Worm (Caenorhabditis elegans): ENCODE results near the gene mct-4.

- no peak for TF ChIP-seq elt-3 (tag; optimal IDR thresholded peaks at IDR 0.05)
- TF ChIP-seq lin-13 (GFP tag; optimal IDR thresholded peaks at IDR 0.05): no peak
- TF ChIP-seq ama-1 (optimal IDR thresholded peaks at IDR 0.05): no peak
- no peak for TF ChIP-seq mep-1 (tag; optimal IDR thresholded peaks at IDR 0.05)
- no peak for TF ChIP-seq ces-1 (GFP tag; optimal IDR thresholded peaks at IDR 0.05)
- no peak for TF ChIP-seq swsn-7 (tag; optimal IDR thresholded peaks at IDR 0.05)
- TF ChIP-seq unc-62 (GFP tag; optimal IDR thresholded peaks at IDR 0.05): no peak
- no peak for TF ChIP-seq fkh-4 (tag; optimal IDR thresholded peaks at IDR 0.05; ENCODE audit: borderline replicate concordance)
- no peak for TF ChIP-seq ztf-4 (tag; optimal IDR thresholded peaks at IDR 0.05)
- TF ChIP-seq vab-15 (tag; optimal IDR thresholded peaks at IDR 0.05): no peak
- no peak for TF ChIP-seq skn-1 (tag; optimal IDR thresholded peaks at IDR 0.05)
Measured at ce11 chrX:4900685-4901084, 28.9 kb downstream of the mct-4 start, which contains the start of gene T07F12.4.
